Worm (Caenorhabditis elegans): ENCODE results near the gene C13A2.7.
A peak's percentile ranks its signal among the peaks of the same experiment; 100 is the strongest.

The C13A2.7 gene

DNA sequence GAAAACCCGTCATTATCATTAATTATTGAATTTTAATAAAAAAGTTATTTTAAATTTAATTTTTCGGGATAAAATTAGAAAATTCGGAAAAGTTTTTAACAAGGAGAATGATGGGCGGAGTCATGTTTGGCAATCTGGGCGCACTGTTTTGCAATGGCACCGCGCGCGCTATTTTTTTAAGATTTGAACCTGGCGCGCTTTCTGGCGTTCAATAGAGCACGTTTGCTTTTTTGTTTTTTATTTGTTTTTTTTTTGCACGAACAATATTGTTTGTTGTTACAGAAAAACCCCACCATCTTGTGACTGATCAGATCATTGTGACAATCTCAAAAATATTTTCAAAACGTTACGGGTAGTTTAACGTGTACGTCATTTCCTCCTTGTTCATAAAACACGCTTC lies 29.0 kb upstream of the C13A2.7 start, which contains the start of gene hyls-1 (continued):
- TF ChIP-seq egrh-3 (GFP tag; IDR thresholded peaks at IDR 0.05) (no peak), rcor-1 (GFP tag; IDR thresholded peaks at IDR 0.05) (peak; percentile 71), dpff-1 (tag; optimal IDR thresholded peaks at IDR 0.05) (no peak), ama-1 (optimal IDR thresholded peaks at IDR 0.05) (no peak), ama-1 (GFP tag; optimal IDR thresholded peaks at IDR 0.05) (no peak), Y95B8A.8 (GFP tag; IDR thresholded peaks at IDR 0.05) (no peak), lin-40 (tag; optimal IDR thresholded peaks at IDR 0.05) (peak; percentile 72), lir-1 (GFP tag; conservative IDR thresholded peaks at IDR 0.05) (no peak; the same call in 1 of the 2 replicates), F49E8.2 (tag; optimal IDR thresholded peaks at IDR 0.05; ENCODE audit: insufficient read depth) (no peak), ztf-28 (GFP tag; IDR thresholded peaks at IDR 0.05) (no peak), nfya-2 (GFP tag; IDR thresholded peaks at IDR 0.05) (no peak), hlh-26 (GFP tag; conservative IDR thresholded peaks at IDR 0.05) (no peak), let-526 (GFP tag; IDR thresholded peaks at IDR 0.05) (no peak), tlf-1 (GFP tag; optimal IDR thresholded peaks at IDR 0.05) (peak; percentile 63), nhr-120 (GFP tag; IDR thresholded peaks at IDR 0.05) (no peak), die-1 (tag; optimal IDR thresholded peaks at IDR 0.05) (no peak), athp-1 (tag; optimal IDR thresholded peaks at IDR 0.05) (no peak), mel-28 (tag; optimal IDR thresholded peaks at IDR 0.05; ENCODE audit: borderline replicate concordance) (peak; percentile 5), dox-1 (GFP tag; IDR thresholded peaks at IDR 0.05) (peak; percentile 76), sptf-2 (GFP tag; optimal IDR thresholded peaks at IDR 0.05) (no peak), ztf-22 (GFP tag; optimal IDR thresholded peaks at IDR 0.05) (no peak), ztf-3 (GFP tag; optimal IDR thresholded peaks at IDR 0.05) (no peak), gei-17 (GFP tag; optimal IDR thresholded peaks at IDR 0.05) (no peak), hrde-1 (tag; optimal IDR thresholded peaks at IDR 0.05; ENCODE audit: borderline replicate concordance) (no peak), ekl-4 (GFP tag; IDR thresholded peaks at IDR 0.05) (peak; percentile 63), hsf-1 (GFP tag; IDR thresholded peaks at IDR 0.05) (peak; percentile 70), tbp1 (GFP tag; optimal IDR thresholded peaks at IDR 0.05) (peak; percentile 42), D2030.7 (GFP tag; IDR thresholded peaks at IDR 0.05) (peak; percentile 83), snpc-1.1 (tag; optimal IDR thresholded peaks at IDR 0.05; ENCODE audit: insufficient read depth) (no peak), Y67H2A.10 (GFP tag; conservative IDR thresholded peaks at IDR 0.05) (peak; percentile 55; the same call in 1 of the 2 replicates), ceh-91 (GFP tag; IDR thresholded peaks at IDR 0.05) (peak; percentile 77), F52B5.7 (tag; optimal IDR thresholded peaks at IDR 0.05) (no peak), F37B4.10 (GFP tag; IDR thresholded peaks at IDR 0.05) (no peak), ceh-79 (tag; optimal IDR thresholded peaks at IDR 0.05) (no peak), B0035.1 (tag; optimal IDR thresholded peaks at IDR 0.05) (no peak), ceh-58 (GFP tag; IDR thresholded peaks at IDR 0.05) (no peak), ets-4 (GFP tag; optimal IDR thresholded peaks at IDR 0.05) (no peak), C17E4.6 (GFP tag; IDR thresholded peaks at IDR 0.05) (no peak), hmg-1.2 (GFP tag; IDR thresholded peaks at IDR 0.05) (peak; percentile 61), lag-1 (GFP tag; IDR thresholded peaks at IDR 0.05) (no peak), K11D2.4 (GFP tag; IDR thresholded peaks at IDR 0.05) (peak; percentile 55; the same call in 1 of the 2 replicates), ztf-18 (tag; optimal IDR thresholded peaks at IDR 0.05) (peak; percentile 53), mxl-1 (tag; optimal IDR thresholded peaks at IDR 0.05) (no peak), attf-6 (GFP tag; IDR thresholded peaks at IDR 0.05) (0 out of 2 replicates have a peak, but pooled peaks have one; percentile 20), cebp-1 (GFP tag; IDR thresholded peaks at IDR 0.05) (no peak), cebp-1 (tag; optimal IDR thresholded peaks at IDR 0.05) (peak; percentile 71), mes-4 (tag; optimal IDR thresholded peaks at IDR 0.05) (no peak), F33H1.4 (GFP tag; IDR thresholded peaks at IDR 0.05) (peak; percentile 63), ztf-26 (tag; optimal IDR thresholded peaks at IDR 0.05) (no peak), zfh-2 (GFP tag; conservative IDR thresholded peaks at IDR 0.05) (no peak)

Data from whole organism, young adult.